Fruit fly (Drosophila melanogaster) whole organism, prepupa: ENCODE data around the gene Pdhb.

Experiments
- CG10631 ChIP-seq: fragments of 200-800 bp; sonication (Bioruptor generic); optimal IDR thresholded peaks from 2 replicates; lab custom pipeline; 2016; ENCODE audit warnings: missing biosample characterization, missing genetic modification characterization
- CG10669 ChIP-seq: fragments of 200-800 bp; sonication (Bioruptor generic); optimal IDR thresholded peaks from 3 replicates; lab custom pipeline; 2018; ENCODE audit warnings: missing biosample characterization, mild to moderate bottlenecking, missing genetic modification characterization, moderate library complexity
- CG11294 ChIP-seq: fragments of 200-800 bp; sonication (Bioruptor generic); IDR thresholded peaks from 2 replicates; pipeline ENCODE4 v1.3.6; 2022; ENCODE audit warnings: missing biosample characterization, missing genetic modification characterization
- CG15336 ChIP-seq: fragments of 200-800 bp; sonication (Bioruptor generic); IDR thresholded peaks from 2 replicates; pipeline ENCODE4 v1.3.6; 2022; ENCODE audit warnings: missing biosample characterization, missing genetic modification characterization
- CG1621 ChIP-seq: fragments of 200-800 bp; sonication (Bioruptor generic); optimal IDR thresholded peaks from 3 replicates; lab custom pipeline; 2018; ENCODE audit warnings: missing biosample characterization, mild to moderate bottlenecking, missing genetic modification characterization
- CG16779 ChIP-seq: fragments of 200-800 bp; sonication (Bioruptor generic); optimal IDR thresholded peaks from 3 replicates; lab custom pipeline; 2017; ENCODE audit warnings: missing biosample characterization, mild to moderate bottlenecking, missing genetic modification characterization
- CG3032 ChIP-seq: fragments of 200-800 bp; optimal IDR thresholded peaks from 2 replicates; lab custom pipeline; 2019; ENCODE audit warnings: missing biosample characterization, mild to moderate bottlenecking, missing genetic modification characterization, moderate library complexity
- CG32006 ChIP-seq: fragments of 200-800 bp; sonication (Bioruptor generic); optimal IDR thresholded peaks from 3 replicates; lab custom pipeline; 2017; ENCODE audit warnings: missing biosample characterization, mild to moderate bottlenecking, missing genetic modification characterization
- CG34406 ChIP-seq: fragments of 200-800 bp; sonication (Bioruptor generic); optimal IDR thresholded peaks from 3 replicates; lab custom pipeline; 2016; ENCODE audit warnings: missing biosample characterization, missing genetic modification characterization
- CG3919 ChIP-seq: fragments of 200-800 bp; sonication (Bioruptor generic); optimal IDR thresholded peaks from 3 replicates; lab custom pipeline; 2016; ENCODE audit warnings: missing biosample characterization, missing genetic modification characterization
- CG4318 ChIP-seq: fragments of 200-800 bp; sonication (Bioruptor generic); optimal IDR thresholded peaks from 3 replicates; lab custom pipeline; 2017; ENCODE audit warnings: missing biosample characterization, mild to moderate bottlenecking, missing genetic modification characterization
- CG6163 ChIP-seq: fragments of 200-800 bp; sonication (Bioruptor generic); IDR thresholded peaks from 3 replicates; pipeline ENCODE4 v1.3.6; 2022; ENCODE audit warnings: missing biosample characterization, missing genetic modification characterization
- CG6276 ChIP-seq: fragments of 200-800 bp; sonication (Bioruptor generic); optimal IDR thresholded peaks from 2 replicates; lab custom pipeline; 2017; ENCODE audit warnings: missing biosample characterization, mild to moderate bottlenecking, missing genetic modification characterization
- CG8319 ChIP-seq: fragments of 200-800 bp; sonication (Bioruptor generic); optimal IDR thresholded peaks from 3 replicates; lab custom pipeline; 2016; ENCODE audit warnings: missing biosample characterization, missing genetic modification characterization
- CG8632 ChIP-seq: fragments of 200-800 bp; sonication (Bioruptor generic); optimal IDR thresholded peaks from 3 replicates; lab custom pipeline; 2016; ENCODE audit warnings: missing biosample characterization, missing genetic modification characterization
- CG9139 ChIP-seq: fragments of 200-800 bp; sonication (Bioruptor generic); optimal IDR thresholded peaks from 3 replicates; lab custom pipeline; 2017; ENCODE audit warnings: missing biosample characterization, mild to moderate bottlenecking, missing genetic modification characterization
- Eip78C ChIP-seq: fragments of 200-800 bp; sonication (Bioruptor generic); peaks from one replicate; lab custom pipeline; 2016; ENCODE audit warnings: missing biosample characterization, missing genetic modification characterization
- Ets96B ChIP-seq: fragments of 200-800 bp; optimal IDR thresholded peaks from 2 replicates; lab custom pipeline; 2019; ENCODE audit warnings: missing biosample characterization, mild to moderate bottlenecking, missing genetic modification characterization, moderate library complexity
- Lpt ChIP-seq: fragments of 200-800 bp; sonication (Bioruptor generic); optimal IDR thresholded peaks from 3 replicates; lab custom pipeline; 2016; ENCODE audit warnings: missing biosample characterization, missing genetic modification characterization
- Met ChIP-seq: fragments of 200-800 bp; sonication (Bioruptor generic); optimal IDR thresholded peaks from 3 replicates; lab custom pipeline; 2016; ENCODE audit warnings: missing biosample characterization, missing genetic modification characterization
- Smox ChIP-seq: fragments of 200-800 bp; sonication (Bioruptor generic); optimal IDR thresholded peaks from 3 replicates; lab custom pipeline; 2016; ENCODE audit warnings: missing biosample characterization, missing genetic modification characterization
- Sox102F ChIP-seq: fragments of 200-800 bp; sonication (Bioruptor generic); optimal IDR thresholded peaks from 2 replicates; lab custom pipeline; 2016; ENCODE audit warnings: missing biosample characterization, mild to moderate bottlenecking, missing genetic modification characterization
- Sox14 ChIP-seq: fragments of 200-800 bp; sonication (Bioruptor generic); optimal IDR thresholded peaks from 3 replicates; lab custom pipeline; 2016; ENCODE audit warnings: missing biosample characterization, missing genetic modification characterization
- Sox15 ChIP-seq: fragments of 200-800 bp; sonication (Bioruptor generic); optimal IDR thresholded peaks from 3 replicates; lab custom pipeline; 2016; ENCODE audit warnings: missing biosample characterization, missing genetic modification characterization
- achi ChIP-seq: fragments of 200-800 bp; sonication (Bioruptor generic); optimal IDR thresholded peaks from 3 replicates; lab custom pipeline; 2016; ENCODE audit warnings: missing biosample characterization, missing genetic modification characterization
- acj6 ChIP-seq: fragments of 200-800 bp; sonication (Bioruptor generic); optimal IDR thresholded peaks from 3 replicates; lab custom pipeline; 2016; ENCODE audit warnings: missing biosample characterization, missing genetic modification characterization
- eg ChIP-seq: fragments of 200-800 bp; sonication (Bioruptor generic); IDR thresholded peaks from 3 replicates; pipeline ENCODE4 v1.3.6; 2022; ENCODE audit warnings: missing biosample characterization, missing genetic modification characterization
- esn ChIP-seq: fragments of 200-800 bp; sonication (Bioruptor generic); optimal IDR thresholded peaks from 2 replicates; lab custom pipeline; 2016; ENCODE audit warnings: missing biosample characterization, mild to moderate bottlenecking, missing genetic modification characterization, moderate library complexity
- fd59A ChIP-seq: fragments of 200-800 bp; sonication (Bioruptor generic); optimal IDR thresholded peaks from 2 replicates; lab custom pipeline; 2017; ENCODE audit warnings: missing biosample characterization, mild to moderate bottlenecking, missing genetic modification characterization, missing genetic modification reagents
- fkh ChIP-seq: fragments of 200-800 bp; sonication (Bioruptor generic); optimal IDR thresholded peaks from 3 replicates; lab custom pipeline; 2017; ENCODE audit warnings: missing biosample characterization, mild to moderate bottlenecking, missing genetic modification characterization, moderate library complexity
- lz ChIP-seq: fragments of 200-800 bp; sonication (Bioruptor generic); optimal IDR thresholded peaks from 3 replicates; lab custom pipeline; 2016; ENCODE audit warnings: missing biosample characterization, missing genetic modification characterization
- net ChIP-seq: fragments of 200-800 bp; sonication (Bioruptor generic); optimal IDR thresholded peaks from 3 replicates; lab custom pipeline; 2016; ENCODE audit warnings: missing biosample characterization, missing genetic modification characterization
- pdm3 ChIP-seq: fragments of 200-800 bp; sonication (Bioruptor generic); optimal IDR thresholded peaks from 3 replicates; lab custom pipeline; 2016; ENCODE audit warnings: missing biosample characterization, missing genetic modification characterization
- spab ChIP-seq: fragments of 200-800 bp; sonication (Bioruptor generic); optimal IDR thresholded peaks from 2 replicates; lab custom pipeline; 2017; ENCODE audit warnings: missing biosample characterization, mild to moderate bottlenecking, missing genetic modification characterization, missing genetic modification reagents
- svp ChIP-seq: fragments of 200-800 bp; sonication (Bioruptor generic); peaks from one replicate; lab custom pipeline; 2016; ENCODE audit warnings: missing biosample characterization, missing genetic modification characterization
- vri ChIP-seq: fragments of 200-800 bp; sonication (Bioruptor generic); optimal IDR thresholded peaks from 3 replicates; lab custom pipeline; 2016; ENCODE audit warnings: missing biosample characterization, mild to moderate bottlenecking, missing genetic modification characterization

Gene Pdhb

DNA sequence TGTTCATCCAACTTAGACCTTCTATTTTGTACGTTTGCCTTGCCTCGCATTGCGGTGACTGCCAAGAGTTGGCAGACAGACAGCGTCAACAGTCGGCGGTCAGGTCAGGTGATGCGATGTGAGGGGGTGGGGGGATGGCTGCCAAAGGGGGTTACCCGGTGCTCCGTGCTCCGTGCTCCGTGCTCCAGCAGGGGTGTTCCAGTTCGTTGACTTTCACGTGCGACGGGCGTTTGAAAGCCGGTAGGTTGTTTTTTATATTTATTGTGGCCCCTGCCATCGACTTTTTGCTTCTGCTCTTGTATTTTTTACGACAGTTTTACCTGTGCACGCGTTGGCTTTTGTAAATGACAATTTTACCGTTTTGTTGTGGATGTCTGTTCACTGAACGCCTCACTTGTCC, 30.8 kb upstream of the Pdhb start:
- no peak for TF ChIP-seq CG3919 (GFP tag; lab: Kevin White, UChicago)
- 0 out of 3 replicates have a peak, but pooled peaks have one; percentile 7 for TF ChIP-seq eg
- no peak for TF ChIP-seq CG3032
- 0 out of 3 replicates have a peak, but pooled peaks have one; percentile 7 for TF ChIP-seq CG6163 (GFP tag; lab: Robert Waterston, UW)

dm6 chr3R:29082511-29083296, 30.2 kb upstream of the Pdhb start:
- TF ChIP-seq CG8632 (GFP tag; lab: Kevin White, UChicago) (no peak), Eip78C (GFP tag; lab: Kevin White, UChicago) (peak; percentile 57), CG34406 (GFP tag; lab: Kevin White, UChicago) (no peak), achi (GFP tag; lab: Kevin White, UChicago) (no peak), Sox102F (no peak), lz (GFP tag; lab: Kevin White, UChicago) (no peak), CG11294 (GFP tag; lab: Robert Waterston, UW) (no peak), CG6276 (GFP tag; lab: Kevin White, UChicago) (no peak), Smox (GFP tag; lab: Kevin White, UChicago) (no peak), eg (no peak), Sox15 (GFP tag; lab: Kevin White, UChicago) (no peak), Met (GFP tag; lab: Kevin White, UChicago) (no peak), CG9139 (GFP tag; lab: Kevin White, UChicago) (no peak), CG16779 (tag; lab: Kevin White, UChicago) (no peak), CG10631 (no peak), vri (GFP tag; lab: Kevin White, UChicago) (no peak), CG10669 (GFP tag; lab: Kevin White, UChicago) (no peak), net (no peak), svp (GFP tag; lab: Kevin White, UChicago) (peak; percentile 55), CG15336 (GFP tag; lab: Robert Waterston, UW) (no peak), fd59A (GFP tag; lab: Kevin White, UChicago) (no peak), Sox14 (GFP tag; lab: Kevin White, UChicago) (peak; percentile 2), fkh (GFP tag; lab: Kevin White, UChicago) (peak; percentile 30), CG1621 (tag; lab: Kevin White, UChicago) (no peak), CG32006 (GFP tag; lab: Kevin White, UChicago) (peak; percentile 7), Ets96B (tag; lab: Kevin White, UChicago) (peak; percentile 9), CG8319 (GFP tag; lab: Kevin White, UChicago) (no peak), acj6 (GFP tag; lab: Kevin White, UChicago) (no peak), spab (GFP tag; lab: Kevin White, UChicago) (no peak), Lpt (GFP tag; lab: Kevin White, UChicago) (no peak), esn (no peak), CG4318 (no peak), CG6163 (GFP tag; lab: Robert Waterston, UW) (no peak), pdm3 (GFP tag; lab: Kevin White, UChicago) (no peak)
